Worm (Caenorhabditis elegans) whole organism, L3 larva: ENCODE data around the gene gldi-10.

Experiments
- R02D3.7 ChIP-seq: fragments of 150-350 bp; optimal IDR thresholded peaks from 2 replicates; lab custom pipeline; 2014; ENCODE audit warnings: missing biosample characterization, missing genetic modification characterization
- ZK546.5 ChIP-seq: sonication (generic microtip); optimal IDR thresholded peaks from 2 replicates; lab custom pipeline; 2017; ENCODE audit warnings: missing biosample characterization, missing genetic modification characterization
- aly-2 ChIP-seq: fragments of 150-350 bp; optimal IDR thresholded peaks from 2 replicates; lab custom pipeline; 2014; ENCODE audit warnings: missing biosample characterization, missing genetic modification characterization
- ama-1 ChIP-seq: fragments of 150-350 bp; optimal IDR thresholded peaks from 2 replicates; lab custom pipeline; 2018
- ceh-16 ChIP-seq: sonication (generic microtip); optimal IDR thresholded peaks from 2 replicates; lab custom pipeline; 2017; ENCODE audit warnings: missing biosample characterization, missing genetic modification characterization
- ceh-28 ChIP-seq: fragments of 150-350 bp; optimal IDR thresholded peaks from 2 replicates; lab custom pipeline; 2014; ENCODE audit warnings: missing biosample characterization, missing genetic modification reagents, missing genetic modification characterization
- ceh-82 ChIP-seq: fragments of 150-350 bp; optimal IDR thresholded peaks from 2 replicates; lab custom pipeline; 2014; ENCODE audit warnings: missing biosample characterization, missing genetic modification characterization
- ceh-9 ChIP-seq: sonication (generic microtip); optimal IDR thresholded peaks from 2 replicates; lab custom pipeline; 2018; ENCODE audit warnings: missing biosample characterization, missing genetic modification characterization
- daf-12 ChIP-seq: fragments of 150-350 bp; optimal IDR thresholded peaks from 2 replicates; lab custom pipeline; 2014; ENCODE audit warnings: missing biosample characterization, missing genetic modification reagents, missing genetic modification characterization
- egl-27 ChIP-seq: sonication (generic microtip); optimal IDR thresholded peaks from 4 replicates; lab custom pipeline; 2017; ENCODE audit warnings: missing biosample characterization, missing genetic modification reagents, missing genetic modification characterization
- egl-5 ChIP-seq: fragments of 150-350 bp; optimal IDR thresholded peaks from 2 replicates; lab custom pipeline; 2017; ENCODE audit warnings: missing biosample characterization, missing genetic modification reagents, missing genetic modification characterization, inconsistent platforms
- elt-1 ChIP-seq: fragments of 150-350 bp; optimal IDR thresholded peaks from 2 replicates; lab custom pipeline; 2014; ENCODE audit warnings: missing biosample characterization, missing genetic modification characterization
- elt-2 ChIP-seq: sonication (generic microtip); optimal IDR thresholded peaks from 2 replicates; lab custom pipeline; 2016; ENCODE audit warnings: missing genetic modification reagents, mild to moderate bottlenecking, missing genetic modification characterization, missing compliant biosample characterization
- elt-3 ChIP-seq, 3 experiments: fragments of 150-350 bp in 1 of 3; sonication (generic microtip) in 2 of 3; optimal IDR thresholded peaks; 2 replicates in 2 of 3; 4 replicates in 1 of 3; lab custom pipeline; 2014 to 2017; ENCODE audit warnings: missing biosample characterization in 3 of 3, missing genetic modification characterization in 3 of 3
- eor-1 ChIP-seq, 2 experiments: fragments of 150-350 bp; optimal IDR thresholded peaks; 2 replicates each; lab custom pipeline; 2014 to 2018; ENCODE audit warnings: missing biosample characterization in 2 of 2, missing genetic modification characterization in 2 of 2
- fkh-10 ChIP-seq: sonication (generic microtip); optimal IDR thresholded peaks from 2 replicates; lab custom pipeline; 2017; ENCODE audit warnings: missing biosample characterization, missing genetic modification reagents, missing genetic modification characterization
- fkh-2 ChIP-seq: fragments of 150-350 bp; optimal IDR thresholded peaks from 2 replicates; lab custom pipeline; 2014; ENCODE audit warnings: missing biosample characterization, missing genetic modification reagents, missing genetic modification characterization
- fos-1 ChIP-seq: fragments of 150-350 bp; optimal IDR thresholded peaks from 2 replicates; lab custom pipeline; 2014; ENCODE audit warnings: missing biosample characterization, missing genetic modification characterization
- hmg-11 ChIP-seq: sonication (generic microtip); optimal IDR thresholded peaks from 2 replicates; lab custom pipeline; 2016; ENCODE audit warnings: missing genetic modification characterization, missing compliant biosample characterization
- jun-1 ChIP-seq: fragments of 150-350 bp; optimal IDR thresholded peaks from 2 replicates; lab custom pipeline; 2014; ENCODE audit warnings: missing biosample characterization, missing genetic modification reagents, missing genetic modification characterization
- lin-15B ChIP-seq: fragments of 150-350 bp; optimal IDR thresholded peaks from 2 replicates; lab custom pipeline; 2014; ENCODE audit warnings: missing biosample characterization, missing genetic modification characterization
- lin-39 ChIP-seq: fragments of 150-350 bp; optimal IDR thresholded peaks from 2 replicates; lab custom pipeline; 2018; ENCODE audit warnings: missing biosample characterization, missing genetic modification reagents, missing genetic modification characterization
- lsy-12 ChIP-seq: sonication (generic microtip); optimal IDR thresholded peaks from 2 replicates; lab custom pipeline; 2016; ENCODE audit warnings: mild to moderate bottlenecking, missing genetic modification characterization, missing compliant biosample characterization
- mdl-1 ChIP-seq: fragments of 150-350 bp; optimal IDR thresholded peaks from 2 replicates; lab custom pipeline; 2014; ENCODE audit warnings: missing biosample characterization, missing genetic modification characterization
- mml-1 ChIP-seq: fragments of 150-350 bp; sonication (generic microtip); optimal IDR thresholded peaks from 3 replicates; lab custom pipeline; 2014; ENCODE audit warnings: missing biosample characterization, missing genetic modification characterization
- nfya-1 ChIP-seq: sonication (generic microtip); optimal IDR thresholded peaks from 2 replicates; lab custom pipeline; 2017; ENCODE audit warnings: missing genetic modification characterization, mild to moderate bottlenecking, missing compliant biosample characterization, antibody characterized with exemption, moderate library complexity; ENCODE audit not compliant: insufficient read depth
- nhr-11 ChIP-seq: fragments of 150-350 bp; optimal IDR thresholded peaks from 2 replicates; lab custom pipeline; 2014; ENCODE audit warnings: missing biosample characterization, missing genetic modification characterization
- nhr-12 ChIP-seq: fragments of 150-350 bp; optimal IDR thresholded peaks from 2 replicates; lab custom pipeline; 2014; ENCODE audit warnings: missing biosample characterization, missing genetic modification characterization
- nhr-23 ChIP-seq: fragments of 150-350 bp; optimal IDR thresholded peaks from 2 replicates; lab custom pipeline; 2014; ENCODE audit warnings: missing biosample characterization, missing genetic modification reagents, missing genetic modification characterization
- nhr-237 ChIP-seq: fragments of 150-350 bp; optimal IDR thresholded peaks from 2 replicates; lab custom pipeline; 2014; ENCODE audit warnings: missing biosample characterization, missing genetic modification characterization
- nhr-25 ChIP-seq: sonication (generic microtip); optimal IDR thresholded peaks from 2 replicates; lab custom pipeline; 2017; ENCODE audit warnings: missing biosample characterization, missing genetic modification characterization
- nhr-28 ChIP-seq: fragments of 150-350 bp; optimal IDR thresholded peaks from 2 replicates; lab custom pipeline; 2014; ENCODE audit warnings: missing biosample characterization, missing genetic modification characterization
- nhr-43 ChIP-seq: sonication (generic microtip); optimal IDR thresholded peaks from 2 replicates; lab custom pipeline; 2016; ENCODE audit warnings: mild to moderate bottlenecking, missing genetic modification characterization, missing compliant biosample characterization; ENCODE audit not compliant: poor library complexity, severe bottlenecking
- nhr-67 ChIP-seq: fragments of 150-350 bp; optimal IDR thresholded peaks from 2 replicates; lab custom pipeline; 2014; ENCODE audit warnings: missing biosample characterization, missing genetic modification characterization
- nhr-76 ChIP-seq: fragments of 150-350 bp; sonication (generic microtip); optimal IDR thresholded peaks from 5 replicates; lab custom pipeline; 2014; ENCODE audit warnings: missing biosample characterization, missing genetic modification characterization
- nhr-77 ChIP-seq: fragments of 150-350 bp; optimal IDR thresholded peaks from 2 replicates; lab custom pipeline; 2014; ENCODE audit warnings: missing biosample characterization, missing genetic modification characterization
- pha-4 ChIP-seq: fragments of 150-350 bp; optimal IDR thresholded peaks from 2 replicates; lab custom pipeline; 2014; ENCODE audit warnings: missing biosample characterization, missing genetic modification reagents, missing genetic modification characterization
- pqm-1 ChIP-seq: fragments of 150-350 bp; optimal IDR thresholded peaks from 2 replicates; lab custom pipeline; 2017; ENCODE audit warnings: missing biosample characterization, missing genetic modification characterization, inconsistent platforms
- sea-2 ChIP-seq: fragments of 150-350 bp; sonication (generic microtip); optimal IDR thresholded peaks from 4 replicates; lab custom pipeline; 2014; ENCODE audit warnings: missing biosample characterization, missing genetic modification reagents, missing genetic modification characterization
- skn-1 ChIP-seq: fragments of 150-350 bp; optimal IDR thresholded peaks from 2 replicates; lab custom pipeline; 2014; ENCODE audit warnings: missing biosample characterization, missing genetic modification characterization
- snpc-4 ChIP-seq: fragments of 150-350 bp; optimal IDR thresholded peaks from 2 replicates; lab custom pipeline; 2014; ENCODE audit warnings: missing biosample characterization, missing genetic modification characterization
- tbx-2 ChIP-seq: sonication (generic microtip); optimal IDR thresholded peaks from 2 replicates; lab custom pipeline; 2016; ENCODE audit warnings: mild to moderate bottlenecking, missing genetic modification characterization, missing compliant biosample characterization
- unc-39 ChIP-seq: sonication (generic microtip); optimal IDR thresholded peaks from 4 replicates; lab custom pipeline; 2017; ENCODE audit warnings: missing biosample characterization, missing genetic modification characterization
- unc-62 ChIP-seq: fragments of 150-350 bp; sonication (generic microtip); optimal IDR thresholded peaks from 4 replicates; lab custom pipeline; 2014; ENCODE audit warnings: missing biosample characterization, missing genetic modification reagents, missing genetic modification characterization
- zag-1 ChIP-seq: fragments of 150-350 bp; optimal IDR thresholded peaks from 2 replicates; lab custom pipeline; 2014; ENCODE audit warnings: missing biosample characterization, missing genetic modification characterization
- ztf-11 ChIP-seq: fragments of 150-350 bp; optimal IDR thresholded peaks from 2 replicates; lab custom pipeline; 2014; ENCODE audit warnings: missing biosample characterization, missing genetic modification characterization
- ztf-4 ChIP-seq: fragments of 150-350 bp; optimal IDR thresholded peaks from 2 replicates; lab custom pipeline; 2014; ENCODE audit warnings: missing biosample characterization, missing genetic modification characterization

gldi-10 gene

ce11 chrIV:9100835-9101234 lies 1.8 kb downstream of the gldi-10 start:
- TF ChIP-seq ztf-11 = no peak

ce11 chrIV:9104071-9105016 lies 5.3 kb downstream of the gldi-10 start, which contains the start of the genes C01F6.14 and fem-3:
Gene C01F6.14, minus strand, starts transcription at chrIV:9104121.
Gene fem-3, plus strand, starts transcription at chrIV:9104966.
- no peak for TF ChIP-seq fos-1 (tag; lab: Kevin White, UChicago)
- TF ChIP-seq pha-4 (tag; lab: Kevin White, UChicago) = peak; percentile 39
- TF ChIP-seq egl-5 = peak; percentile 72
- peak; percentile 46 for TF ChIP-seq lin-15B (tag; lab: Kevin White, UChicago)
- no peak for TF ChIP-seq nhr-28
- no peak for TF ChIP-seq ceh-16
- TF ChIP-seq nfya-1 (tag; lab: Kevin White, UChicago) = peak; percentile 36

- TF ChIP-seq zag-1 (tag; lab: Kevin White, UChicago) (no peak), nhr-28 (no peak), lin-39 (tag; lab: Kevin White, UChicago) (peak; percentile 71), fkh-10 (GFP tag; lab: Kevin White, UChicago) (no peak), mdl-1 (tag; lab: Kevin White, UChicago) (no peak), nhr-11 (tag; lab: Kevin White, UChicago) (no peak), nhr-237 (tag; lab: Kevin White, UChicago) (no peak), nhr-77 (no peak), elt-3 (tag; optimal IDR thresholded peaks at IDR 0.05; lab: Kevin White, UChicago) (no peak), hmg-11 (tag; lab: Kevin White, UChicago) (peak; percentile 68), ama-1 (lab: Kevin White, UChicago) (no peak), ceh-28 (tag; lab: Kevin White, UChicago) (peak; percentile 50), unc-62 (no peak), lsy-12 (tag; lab: Kevin White, UChicago) (no peak), fkh-2 (no peak), R02D3.7 (tag; lab: Kevin White, UChicago) (no peak), nhr-43 (tag; lab: Kevin White, UChicago) (no peak), unc-39 (tag; lab: Kevin White, UChicago) (no peak), eor-1 (tag; optimal IDR thresholded peaks at IDR 0.05; lab: Kevin White, UChicago) (no peak), egl-5 (peak; percentile 93), ztf-11 (no peak), nhr-23 (tag; lab: Kevin White, UChicago) (peak; percentile 14), pqm-1 (tag; lab: Kevin White, UChicago) (no peak), egl-27 (tag; lab: Kevin White, UChicago) (no peak), ZK546.5 (tag; lab: Kevin White, UChicago) (no peak), tbx-2 (tag; lab: Kevin White, UChicago) (no peak), ceh-9 (no peak), nhr-12 (tag; lab: Kevin White, UChicago) (no peak), nhr-76 (tag; lab: Kevin White, UChicago) (no peak), ceh-82 (tag; lab: Kevin White, UChicago) (no peak), nhr-25 (tag; lab: Kevin White, UChicago) (peak; percentile 49), nfya-1 (tag; lab: Kevin White, UChicago) (peak; percentile 58), pha-4 (tag; lab: Kevin White, UChicago) (peak; percentile 85), nhr-67 (tag; lab: Kevin White, UChicago) (no peak), mml-1 (tag; lab: Kevin White, UChicago) (no peak), skn-1 (tag; lab: Kevin White, UChicago) (no peak), lin-15B (tag; lab: Kevin White, UChicago) (peak; percentile 69), daf-12 (tag; lab: Kevin White, UChicago) (no peak), ceh-16 (no peak), elt-2 (tag; lab: Kevin White, UChicago) (peak; percentile 15), ztf-4 (tag; lab: Kevin White, UChicago) (no peak), snpc-4 (tag; lab: Kevin White, UChicago) (peak; percentile 27), fos-1 (tag; lab: Kevin White, UChicago) (no peak), aly-2 (tag; lab: Kevin White, UChicago) (no peak), jun-1 (tag; lab: Kevin White, UChicago) (no peak), sea-2 (GFP tag; lab: Kevin White, UChicago) (no peak), elt-1 (no peak)
Measured at ce11 chrIV:9107464-9107863, 8.4 kb downstream of the gldi-10 start.
